Worm (Caenorhabditis elegans) whole organism, L4/young adult: ENCODE data around the gene acl-1.

Source experiments
- W03F9.2 ChIP-seq: fragments of 150-350 bp; optimal IDR thresholded peaks from 2 replicates; lab custom pipeline; 2014; ENCODE audit warnings: missing biosample characterization, missing genetic modification characterization
- dao-5 ChIP-seq: sonication (generic microtip); optimal IDR thresholded peaks from 2 replicates; lab custom pipeline; 2016; ENCODE audit warnings: missing genotype, missing genetic modification characterization, moderate library complexity, missing compliant biosample characterization
- him-1 ChIP-seq: sonication (generic microtip); optimal IDR thresholded peaks from 2 replicates; lab custom pipeline; 2016; ENCODE audit warnings: missing genotype, missing genetic modification reagents, missing genetic modification characterization, missing compliant biosample characterization

DNA sequence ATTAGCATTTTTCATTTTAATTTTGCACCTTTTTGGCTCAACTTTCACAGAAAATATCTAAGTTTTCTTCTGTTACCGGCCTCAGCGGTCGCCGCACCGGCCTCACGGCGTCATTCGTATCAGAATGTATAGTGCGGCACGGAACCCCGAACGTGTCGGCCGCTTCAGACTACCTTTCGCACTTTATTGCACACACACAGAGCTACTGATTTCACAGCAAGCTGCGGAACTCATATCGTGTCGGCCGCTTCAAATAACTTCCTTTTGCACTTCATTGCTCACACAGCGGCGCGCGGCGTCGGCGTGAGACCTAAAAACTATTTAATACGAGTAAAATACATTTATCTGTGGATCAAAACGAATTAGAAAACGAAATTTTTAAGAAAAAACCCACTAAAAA lies 34.8 kb downstream of the acl-1 start:
- no peak for TF ChIP-seq dao-5 (tag; lab: Kevin White, UChicago)
- TF ChIP-seq him-1 (tag; lab: Kevin White, UChicago), result no peak
- no peak for TF ChIP-seq W03F9.2 (tag; lab: Kevin White, UChicago)
